Fruit fly (Drosophila melanogaster) whole organism, embryonic: Measurements from ENCODE around the gene CG4594.

Experiments
- CG10462 ChIP-seq: fragments of 200-800 bp; sonication (Bioruptor generic); optimal IDR thresholded peaks from 2 replicates; lab custom pipeline; 2016; ENCODE audit warnings: missing biosample characterization, missing genetic modification characterization
- CG10565 ChIP-seq: fragments of 200-800 bp; sonication (Bioruptor generic); optimal IDR thresholded peaks from 3 replicates; lab custom pipeline; 2016; ENCODE audit warnings: missing biosample characterization, mild to moderate bottlenecking, missing genetic modification characterization
- CG10654 ChIP-seq: fragments of 200-800 bp; sonication (Bioruptor generic); optimal IDR thresholded peaks from 2 replicates; lab custom pipeline; 2016; ENCODE audit warnings: missing biosample characterization, missing genetic modification characterization
- CG11723 ChIP-seq: fragments of 200-800 bp; sonication (Bioruptor generic); optimal IDR thresholded peaks from 2 replicates; lab custom pipeline; 2017; ENCODE audit warnings: missing biosample characterization, mild to moderate bottlenecking, missing genetic modification characterization
- CG1233 ChIP-seq: fragments of 200-800 bp; sonication (Bioruptor generic); optimal IDR thresholded peaks from 4 replicates; lab custom pipeline; 2018; ENCODE audit warnings: missing biosample characterization, mild to moderate bottlenecking, missing genetic modification characterization
- CG12744 ChIP-seq: fragments of 200-800 bp; sonication (Bioruptor generic); optimal IDR thresholded peaks from 2 replicates; lab custom pipeline; 2016; ENCODE audit warnings: missing biosample characterization, missing genetic modification characterization
- CG13296 ChIP-seq: fragments of 200-800 bp; sonication (Bioruptor generic); optimal IDR thresholded peaks from 3 replicates; lab custom pipeline; 2018; ENCODE audit warnings: missing biosample characterization, mild to moderate bottlenecking, missing genetic modification characterization
- CG14050 ChIP-seq: fragments of 200-800 bp; sonication (Bioruptor generic); IDR thresholded peaks from 3 replicates; pipeline ENCODE4 v1.3.6; 2022; ENCODE audit warnings: missing biosample characterization, missing genetic modification characterization
- CG17612 ChIP-seq: fragments of 200-800 bp; sonication (Bioruptor generic); IDR thresholded peaks from 2 replicates; pipeline ENCODE4 v1.3.6; 2022; ENCODE audit warnings: missing biosample characterization, missing genetic modification characterization
- CG18599 ChIP-seq: fragments of 200-800 bp; sonication (Bioruptor generic); optimal IDR thresholded peaks from 3 replicates; lab custom pipeline; 2017; ENCODE audit warnings: missing biosample characterization, missing genetic modification characterization, mild to moderate bottlenecking, moderate library complexity, missing genetic modification reagents
- CG18619 ChIP-seq: fragments of 200-800 bp; sonication (Bioruptor generic); optimal IDR thresholded peaks from 3 replicates; lab custom pipeline; 2017; ENCODE audit warnings: missing biosample characterization, mild to moderate bottlenecking, missing genetic modification characterization
- CG2875 ChIP-seq: fragments of 200-800 bp; sonication (Bioruptor generic); optimal IDR thresholded peaks from 2 replicates; lab custom pipeline; 2017; ENCODE audit warnings: missing biosample characterization, mild to moderate bottlenecking, missing genetic modification characterization, missing genetic modification reagents
- CG4360 ChIP-seq: fragments of 200-800 bp; sonication (Bioruptor generic); IDR thresholded peaks from 2 replicates; pipeline ENCODE4 v1.3.6; 2022; ENCODE audit warnings: missing biosample characterization, missing genetic modification characterization
- CG43689 ChIP-seq: fragments of 200-800 bp; sonication (Bioruptor generic); IDR thresholded peaks from 2 replicates; pipeline ENCODE4 v1.3.6; 2022; ENCODE audit warnings: missing biosample characterization, missing genetic modification characterization
- CG8765 ChIP-seq: fragments of 200-800 bp; sonication (Bioruptor generic); IDR thresholded peaks from 2 replicates; pipeline ENCODE4 v1.3.6; 2022; ENCODE audit warnings: missing biosample characterization, missing genetic modification characterization
- Chrac-16 ChIP-seq: fragments of 200-800 bp; sonication (Bioruptor generic); optimal IDR thresholded peaks from 3 replicates; lab custom pipeline; 2016; ENCODE audit warnings: missing biosample characterization, missing genetic modification characterization
- D ChIP-seq, 2 experiments: fragments of 200-800 bp in 1 of 2; fragments of >200 bp in 1 of 2; sonication (Bioruptor generic) in 1 of 2; optimal IDR thresholded peaks; 2 replicates in 1 of 2; 3 replicates in 1 of 2; lab custom pipeline; 2017; ENCODE audit warnings: mild to moderate bottlenecking in 1 of 2, missing biosample characterization in 1 of 2, missing genetic modification characterization in 1 of 2, missing genetic modification reagents in 1 of 2
- Dbx ChIP-seq: fragments of 200-800 bp; sonication (Bioruptor generic); IDR thresholded peaks from 3 replicates; pipeline ENCODE4 v1.3.6; 2022; ENCODE audit warnings: missing biosample characterization, missing genetic modification characterization
- Dfd ChIP-seq, 2 experiments: fragments of >200 bp; optimal IDR thresholded peaks; 2 replicates each; lab custom pipeline; 2017; ENCODE audit warnings: missing biosample characterization in 2 of 2, missing genetic modification characterization in 2 of 2
- Dp ChIP-seq: fragments of 200-800 bp; sonication (Bioruptor generic); optimal IDR thresholded peaks from 2 replicates; lab custom pipeline; 2018; ENCODE audit warnings: missing biosample characterization, mild to moderate bottlenecking, missing genetic modification characterization, moderate library complexity
- Fer2 ChIP-seq: fragments of 200-800 bp; sonication (Bioruptor generic); optimal IDR thresholded peaks from 2 replicates; lab custom pipeline; 2018; ENCODE audit warnings: missing biosample characterization, mild to moderate bottlenecking, missing genetic modification characterization, moderate library complexity
- Fer3 ChIP-seq: fragments of 200-800 bp; sonication (Bioruptor generic); optimal IDR thresholded peaks from 2 replicates; lab custom pipeline; 2018; ENCODE audit warnings: missing biosample characterization, mild to moderate bottlenecking, missing genetic modification characterization, moderate library complexity
- HLH3B ChIP-seq: fragments of 200-800 bp; sonication (Bioruptor generic); IDR thresholded peaks from 2 replicates; pipeline ENCODE4 v1.3.6; 2022; ENCODE audit warnings: missing biosample characterization, missing genetic modification characterization
- Hey ChIP-seq: fragments of 200-800 bp; sonication (Bioruptor generic); optimal IDR thresholded peaks from 3 replicates; lab custom pipeline; 2018; ENCODE audit warnings: missing biosample characterization, mild to moderate bottlenecking, missing genetic modification characterization
- Kr ChIP-seq: fragments of 200-800 bp; sonication (Bioruptor generic); optimal IDR thresholded peaks from 2 replicates; lab custom pipeline; 2017; ENCODE audit warnings: missing biosample characterization, mild to moderate bottlenecking, missing genetic modification characterization
- Mad ChIP-seq: fragments of 200-800 bp; sonication (Bioruptor generic); optimal IDR thresholded peaks from 2 replicates; lab custom pipeline; 2016; ENCODE audit warnings: missing biosample characterization, missing genetic modification characterization
- Nf-YA ChIP-seq: fragments of 200-800 bp; sonication (Bioruptor generic); IDR thresholded peaks from 2 replicates; pipeline ENCODE4 v1.3.6; 2022; ENCODE audit warnings: missing biosample characterization, missing genetic modification characterization
- Sin3A ChIP-seq: fragments of >200 bp; optimal IDR thresholded peaks from 2 replicates; lab custom pipeline; 2018
- Spps ChIP-seq: fragments of 200-800 bp; sonication (Bioruptor generic); optimal IDR thresholded peaks from 2 replicates; lab custom pipeline; 2018; ENCODE audit warnings: missing biosample characterization, mild to moderate bottlenecking, missing genetic modification characterization
- abd-A ChIP-seq: fragments of 200-800 bp; sonication (Bioruptor generic); optimal IDR thresholded peaks from 3 replicates; lab custom pipeline; 2019; ENCODE audit warnings: missing biosample characterization, mild to moderate bottlenecking, missing genetic modification characterization, moderate library complexity
- cato ChIP-seq: fragments of 200-800 bp; sonication (Bioruptor generic); optimal IDR thresholded peaks from 2 replicates; lab custom pipeline; 2016; ENCODE audit warnings: missing biosample characterization, missing genetic modification characterization, borderline replicate concordance
- cwo ChIP-seq: fragments of 200-800 bp; sonication (Bioruptor generic); optimal IDR thresholded peaks from 3 replicates; lab custom pipeline; 2017; ENCODE audit warnings: missing biosample characterization, missing genetic modification characterization, mild to moderate bottlenecking, moderate library complexity, missing genetic modification reagents
- dysf ChIP-seq: fragments of 200-800 bp; sonication (Bioruptor generic); IDR thresholded peaks from 3 replicates; pipeline ENCODE4 v1.3.6; 2022; ENCODE audit warnings: missing biosample characterization, missing genetic modification characterization
- fd64A ChIP-seq: fragments of 200-800 bp; sonication (Bioruptor generic); optimal IDR thresholded peaks from 3 replicates; lab custom pipeline; 2018; ENCODE audit warnings: missing biosample characterization, mild to moderate bottlenecking, missing genetic modification characterization
- hkb ChIP-seq, 2 experiments: fragments of 200-800 bp in 1 of 2; fragments of >200 bp in 1 of 2; sonication (Bioruptor generic) in 1 of 2; IDR thresholded peaks in 1 of 2; optimal IDR thresholded peaks in 1 of 2; 2 replicates each; pipeline versions ENCODE4 v1.3.6 to Lab custom; 2017 to 2022; ENCODE audit warnings: missing biosample characterization in 1 of 2, missing genetic modification characterization in 1 of 2
- ind ChIP-seq: fragments of 200-800 bp; sonication (Bioruptor generic); optimal IDR thresholded peaks from 3 replicates; lab custom pipeline; 2016; ENCODE audit warnings: missing biosample characterization, missing genetic modification characterization
- kah ChIP-seq: fragments of 200-800 bp; sonication (Bioruptor generic); optimal IDR thresholded peaks from 2 replicates; lab custom pipeline; 2018; ENCODE audit warnings: missing biosample characterization, mild to moderate bottlenecking, missing genetic modification characterization
- ken ChIP-seq: fragments of 200-800 bp; sonication (Bioruptor generic); IDR thresholded peaks from 3 replicates; pipeline ENCODE4 v1.3.6; 2022; ENCODE audit warnings: missing biosample characterization, missing genetic modification characterization
- knrl ChIP-seq: fragments of 200-800 bp; sonication (Bioruptor generic); IDR thresholded peaks from 3 replicates; pipeline ENCODE4 v1.3.6; 2022; ENCODE audit warnings: missing biosample characterization, missing genetic modification characterization; ENCODE audit not compliant: partially characterized antibody
- nom ChIP-seq: fragments of 200-800 bp; sonication (Bioruptor generic); optimal IDR thresholded peaks from 2 replicates; lab custom pipeline; 2017; ENCODE audit warnings: missing biosample characterization, missing genetic modification characterization, mild to moderate bottlenecking, moderate library complexity, missing genetic modification reagents
- onecut ChIP-seq: fragments of 200-800 bp; sonication (Bioruptor generic); IDR thresholded peaks from 2 replicates; pipeline ENCODE4 v1.3.6; 2022; ENCODE audit warnings: missing biosample characterization, missing genetic modification characterization
- phol ChIP-seq: fragments of 200-800 bp; sonication (Bioruptor generic); optimal IDR thresholded peaks from 3 replicates; lab custom pipeline; 2018; ENCODE audit warnings: missing biosample characterization, mild to moderate bottlenecking, missing genetic modification characterization, moderate library complexity
- pnt ChIP-seq: fragments of 200-800 bp; sonication (Bioruptor generic); optimal IDR thresholded peaks from 3 replicates; lab custom pipeline; 2016; ENCODE audit warnings: missing biosample characterization, missing genetic modification characterization
- psq ChIP-seq: fragments of 200-800 bp; sonication (Bioruptor generic); optimal IDR thresholded peaks from 2 replicates; lab custom pipeline; 2017; ENCODE audit warnings: missing biosample characterization, missing genetic modification characterization
- slp2 ChIP-seq: fragments of 200-800 bp; sonication (Bioruptor generic); optimal IDR thresholded peaks from 2 replicates; lab custom pipeline; 2016; ENCODE audit warnings: missing biosample characterization, missing genetic modification characterization
- sob ChIP-seq: fragments of 200-800 bp; sonication (Bioruptor generic); IDR thresholded peaks from 2 replicates; pipeline ENCODE4 v1.3.6; 2022; ENCODE audit warnings: missing biosample characterization, missing genetic modification characterization
- tup ChIP-seq: fragments of 200-800 bp; sonication (Bioruptor generic); optimal IDR thresholded peaks from 2 replicates; lab custom pipeline; 2016; ENCODE audit warnings: missing biosample characterization, mild to moderate bottlenecking, missing genetic modification characterization, moderate library complexity
- unc-4 ChIP-seq: fragments of 200-800 bp; sonication (Bioruptor generic); IDR thresholded peaks from 2 replicates; pipeline ENCODE4 v1.3.6; 2022; ENCODE audit warnings: missing biosample characterization, missing genetic modification characterization; ENCODE audit not compliant: partially characterized antibody

Gene CG4594

DNA sequence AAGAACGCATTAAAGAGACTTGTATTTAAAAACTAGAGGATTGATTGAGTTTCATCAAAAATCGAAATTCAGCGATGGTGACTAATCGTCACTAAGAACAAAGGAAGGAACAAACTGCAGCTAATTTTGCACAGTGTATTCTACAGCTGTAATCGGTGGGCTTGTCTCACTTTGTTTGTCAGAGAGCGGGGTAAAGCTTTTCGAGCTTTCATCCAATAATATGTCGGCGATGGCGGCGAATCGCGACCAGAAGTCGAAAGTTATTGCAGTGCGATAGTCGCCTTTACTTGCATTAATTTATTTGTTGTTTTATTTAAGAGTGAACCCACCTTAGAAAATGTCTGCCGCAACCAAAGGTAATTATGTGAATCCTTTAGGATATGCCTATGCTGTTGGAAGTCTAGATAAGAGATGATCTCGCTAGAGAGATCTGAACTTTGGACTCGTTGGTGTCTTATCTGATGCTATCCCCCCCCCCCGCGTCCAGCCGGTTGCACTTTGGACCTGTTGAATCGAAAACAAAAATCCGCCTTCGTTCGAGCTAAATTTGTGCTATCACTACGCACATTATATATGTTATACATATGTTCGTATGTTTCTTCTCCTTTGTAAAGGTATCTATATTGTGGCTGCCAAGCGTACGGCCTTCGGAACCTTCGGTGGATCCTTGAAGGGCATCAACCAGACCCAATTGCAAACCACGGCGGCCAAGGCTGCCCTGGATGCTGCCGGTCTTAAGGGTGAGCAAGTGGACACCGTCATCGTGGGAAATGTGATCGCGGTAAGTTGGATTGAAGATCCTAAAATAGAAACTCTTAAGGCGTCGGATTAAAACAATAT, 4.7 kb upstream of the CG4594 start, which contains the start of gene yip2:
yip2 (plus strand) TSS at position 243 of the 840 bp plus-strand sequence.
- TF ChIP-seq unc-4 (GFP tag; lab: Robert Waterston, UW): no peak
- no peak for TF ChIP-seq fd64A (GFP tag; lab: Kevin White, UChicago)
- peak; percentile 47; the same call in 1 of the 3 replicates for TF ChIP-seq CG14050
- TF ChIP-seq Hey (tag; lab: Kevin White, UChicago): no peak
- peak; percentile 7 for TF ChIP-seq CG12744 (GFP tag; lab: Kevin White, UChicago)
- TF ChIP-seq CG11723 (GFP tag; lab: Kevin White, UChicago): peak; percentile 33
- TF ChIP-seq CG10654 (GFP tag; lab: Kevin White, UChicago): no peak
- peak; percentile 61 for TF ChIP-seq ind (GFP tag; lab: Kevin White, UChicago)
- TF ChIP-seq Sin3A (lab: Kevin White, UChicago): no peak
- no peak for TF ChIP-seq pnt (GFP tag; lab: Kevin White, UChicago)
- peak; percentile 17 for TF ChIP-seq Mad (GFP tag; lab: Kevin White, UChicago)
- peak; percentile 100 for TF ChIP-seq nom (GFP tag; lab: Kevin White, UChicago)
- peak; percentile 53 for TF ChIP-seq phol (tag; lab: Kevin White, UChicago)
- TF ChIP-seq knrl (GFP tag; lab: Robert Waterston, UW): no peak
- TF ChIP-seq cato (GFP tag; lab: Kevin White, UChicago): no peak
- no peak for TF ChIP-seq CG10565
- no peak for TF ChIP-seq CG17612 (GFP tag; lab: Robert Waterston, UW)
- peak; percentile 67; the same call in 1 of the 3 replicates for TF ChIP-seq dysf
- TF ChIP-seq CG10462 (GFP tag; lab: Kevin White, UChicago): peak; percentile 18
- peak; percentile 41 for TF ChIP-seq CG18619 (GFP tag; lab: Kevin White, UChicago)
- peak; percentile 59 for TF ChIP-seq Dbx (GFP tag; lab: Robert Waterston, UW)
- TF ChIP-seq CG4360 (GFP tag; lab: Robert Waterston, UW): no peak
- TF ChIP-seq Kr (GFP tag; lab: Kevin White, UChicago): no peak
- no peak for TF ChIP-seq Spps (tag; lab: Kevin White, UChicago)
- peak; percentile 58 for TF ChIP-seq onecut (GFP tag; lab: Robert Waterston, UW)
- TF ChIP-seq Nf-YA (GFP tag; lab: Robert Waterston, UW): peak; percentile 51; the same call in 1 of the 2 replicates
- peak; percentile 72; the same call in 1 of the 2 replicates for TF ChIP-seq sob
- TF ChIP-seq tup (GFP tag; lab: Kevin White, UChicago): no peak
- TF ChIP-seq kah (GFP tag; lab: Kevin White, UChicago): peak; percentile 86
- TF ChIP-seq Dfd (GFP tag; optimal IDR thresholded peaks at IDR 0.05; lab: Kevin White, UChicago): no peak
- no peak for TF ChIP-seq abd-A (tag; lab: Kevin White, UChicago)
- no peak for TF ChIP-seq Fer2 (tag; lab: Kevin White, UChicago)
- no peak for TF ChIP-seq Dp (GFP tag; lab: Kevin White, UChicago)
- TF ChIP-seq hkb (optimal IDR thresholded peaks at IDR 0.05; lab: Kevin White, UChicago): no peak
- peak; percentile 76 for TF ChIP-seq hkb (GFP tag; IDR thresholded peaks at IDR 0.05; lab: Robert Waterston, UW)
- no peak for TF ChIP-seq CG1233 (GFP tag; lab: Kevin White, UChicago)
- no peak for TF ChIP-seq psq (GFP tag; lab: Kevin White, UChicago)
- TF ChIP-seq Chrac-16 (GFP tag; lab: Kevin White, UChicago): peak; percentile 25
- peak; percentile 50 for TF ChIP-seq slp2 (GFP tag; lab: Kevin White, UChicago)
- no peak for TF ChIP-seq CG43689 (GFP tag; lab: Robert Waterston, UW)
- no peak for TF ChIP-seq D (optimal IDR thresholded peaks at IDR 0.05; lab: Kevin White, UChicago)
- no peak for TF ChIP-seq D (GFP tag; optimal IDR thresholded peaks at IDR 0.05; lab: Kevin White, UChicago)
- TF ChIP-seq HLH3B (GFP tag; lab: Robert Waterston, UW): peak; percentile 65
- TF ChIP-seq CG2875 (GFP tag; lab: Kevin White, UChicago): peak; percentile 26
- TF ChIP-seq ken: no peak; the same call in 2 of the 3 replicates
- peak; percentile 73 for TF ChIP-seq CG18599 (GFP tag; lab: Kevin White, UChicago)
- peak; percentile 35 for TF ChIP-seq cwo
- no peak for TF ChIP-seq CG8765 (GFP tag; lab: Robert Waterston, UW)
- TF ChIP-seq Fer3 (tag; lab: Kevin White, UChicago): peak; percentile 58
- peak; percentile 89 for TF ChIP-seq CG13296 (GFP tag; lab: Kevin White, UChicago)
